Worm (Caenorhabditis elegans) whole organism, young adult: ENCODE measurements around the gene F47E1.1.

Experiments
- B0261.1 ChIP-seq: sonication (generic microtip); optimal IDR thresholded peaks from 2 replicates; lab custom pipeline; 2016; ENCODE audit warnings: mild to moderate bottlenecking, missing genetic modification characterization, moderate library complexity, missing compliant biosample characterization
- C06A6.2 ChIP-seq: fragments of 200-800 bp; sonication (Bioruptor generic); conservative IDR thresholded peaks from 2 replicates; pipeline ENCODE4 v1.3.6; 2022; ENCODE audit warnings: missing genetic modification characterization, missing compliant biosample characterization
- C17E4.6 ChIP-seq: fragments of 200-800 bp; sonication (Bioruptor generic); IDR thresholded peaks from 2 replicates; pipeline ENCODE4 v1.3.6; 2022; ENCODE audit warnings: missing genetic modification reagents, missing genetic modification characterization, missing compliant biosample characterization
- F22D6.2 ChIP-seq: sonication (generic microtip); optimal IDR thresholded peaks from 2 replicates; lab custom pipeline; 2016; ENCODE audit warnings: mild to moderate bottlenecking, missing genetic modification characterization, missing compliant biosample characterization
- F39B2.1 ChIP-seq: fragments of 200-800 bp; sonication (Bioruptor generic); IDR thresholded peaks from 2 replicates; pipeline ENCODE4 v1.3.6; 2022; ENCODE audit warnings: missing genetic modification reagents, missing genetic modification characterization, missing compliant biosample characterization
- F52B5.7 ChIP-seq: sonication (generic microtip); optimal IDR thresholded peaks from 2 replicates; lab custom pipeline; 2016; ENCODE audit warnings: mild to moderate bottlenecking, missing genetic modification characterization, missing compliant biosample characterization
- F55B11.4 ChIP-seq: sonication (generic microtip); optimal IDR thresholded peaks from 2 replicates; lab custom pipeline; 2016; ENCODE audit warnings: missing compliant biosample characterization, missing genetic modification characterization, borderline replicate concordance; ENCODE audit not compliant: insufficient read depth
- F57A8.1 ChIP-seq: fragments of 200-800 bp; sonication (Bioruptor generic); optimal IDR thresholded peaks from 2 replicates; lab custom pipeline; 2018; ENCODE audit warnings: mild to moderate bottlenecking, missing genetic modification characterization, moderate library complexity, missing compliant biosample characterization
- K11D2.4 ChIP-seq: fragments of 200-800 bp; sonication (Bioruptor generic); IDR thresholded peaks from 2 replicates; pipeline ENCODE4 v1.3.6; 2022; ENCODE audit warnings: missing genetic modification reagents, missing genetic modification characterization, missing compliant biosample characterization
- T07F8.4 ChIP-seq: sonication (generic microtip); optimal IDR thresholded peaks from 2 replicates; lab custom pipeline; 2016; ENCODE audit warnings: mild to moderate bottlenecking, missing genetic modification characterization, moderate library complexity, missing compliant biosample characterization
- Y53F4B.3 ChIP-seq: fragments of 200-800 bp; sonication (Bioruptor generic); IDR thresholded peaks from 2 replicates; pipeline ENCODE4 v1.3.6; 2022; ENCODE audit warnings: missing genetic modification reagents, missing genetic modification characterization, missing compliant biosample characterization
- Y53G8AR.9 ChIP-seq: fragments of 200-800 bp; sonication (Bioruptor generic); conservative IDR thresholded peaks from 2 replicates; pipeline ENCODE4 v1.3.6; 2022; ENCODE audit warnings: missing genetic modification reagents, missing genetic modification characterization, missing compliant biosample characterization
- Y56A3A.18 ChIP-seq: fragments of 200-800 bp; sonication (Bioruptor generic); IDR thresholded peaks from 2 replicates; pipeline ENCODE4 v1.3.6; 2022; ENCODE audit warnings: missing genetic modification reagents, missing genetic modification characterization, missing compliant biosample characterization
- Y79H2A.3 ChIP-seq: fragments of 200-800 bp; sonication (Bioruptor generic); conservative IDR thresholded peaks from 2 replicates; pipeline ENCODE4 v1.3.6; 2022; ENCODE audit warnings: missing genetic modification reagents, missing genetic modification characterization, missing compliant biosample characterization
- ZK185.1 ChIP-seq: sonication (generic microtip); optimal IDR thresholded peaks from 2 replicates; lab custom pipeline; 2016; ENCODE audit warnings: mild to moderate bottlenecking, missing genetic modification characterization, missing compliant biosample characterization; ENCODE audit not compliant: poor library complexity, severe bottlenecking
- ama-1 ChIP-seq, 3 experiments: fragments of 150-350 bp in 1 of 3; sonication (generic microtip) in 2 of 3; optimal IDR thresholded peaks; 2 replicates each; lab custom pipeline; 2014 to 2018; ENCODE audit warnings: missing biosample characterization in 2 of 3, missing genetic modification characterization in 2 of 3, missing genetic modification reagents in 2 of 3
- athp-1 ChIP-seq: sonication (generic microtip); optimal IDR thresholded peaks from 2 replicates; lab custom pipeline; 2017; ENCODE audit warnings: mild to moderate bottlenecking, missing genetic modification characterization, missing compliant biosample characterization
- bed-2 ChIP-seq: fragments of 200-800 bp; sonication (Bioruptor generic); IDR thresholded peaks from 2 replicates; pipeline ENCODE4 v1.3.6; 2022; ENCODE audit warnings: missing genetic modification reagents, missing genetic modification characterization, missing compliant biosample characterization
- ccch-3 ChIP-seq: fragments of 200-800 bp; sonication (Bioruptor generic); optimal IDR thresholded peaks from 2 replicates; lab custom pipeline; 2018; ENCODE audit warnings: mild to moderate bottlenecking, missing genetic modification characterization, missing compliant biosample characterization
- chd-7 ChIP-seq: sonication (generic microtip); optimal IDR thresholded peaks from 2 replicates; lab custom pipeline; 2016; ENCODE audit warnings: mild to moderate bottlenecking, missing genetic modification characterization, moderate library complexity, missing compliant biosample characterization
- die-1 ChIP-seq: sonication (generic microtip); optimal IDR thresholded peaks from 2 replicates; lab custom pipeline; 2016; ENCODE audit warnings: missing genotype, mild to moderate bottlenecking, missing genetic modification characterization, missing compliant biosample characterization
- dpff-1 ChIP-seq: sonication (generic microtip); optimal IDR thresholded peaks from 2 replicates; lab custom pipeline; 2017; ENCODE audit warnings: mild to moderate bottlenecking, missing genetic modification characterization, missing compliant biosample characterization
- egl-18 ChIP-seq: fragments of 200-800 bp; sonication (Bioruptor generic); IDR thresholded peaks from 2 replicates; pipeline ENCODE4 v1.3.6; 2022; ENCODE audit warnings: missing genetic modification reagents, missing genetic modification characterization, missing compliant biosample characterization
- egl-44 ChIP-seq: fragments of 200-800 bp; sonication (Bioruptor generic); IDR thresholded peaks from 2 replicates; pipeline ENCODE4 v1.3.6; 2022; ENCODE audit warnings: missing genetic modification reagents, missing genetic modification characterization, missing compliant biosample characterization
- ets-4 ChIP-seq: fragments of 200-800 bp; sonication (Bioruptor generic); optimal IDR thresholded peaks from 2 replicates; lab custom pipeline; 2018; ENCODE audit warnings: mild to moderate bottlenecking, missing genetic modification characterization, missing compliant biosample characterization
- hlh-26 ChIP-seq: fragments of 200-800 bp; sonication (Bioruptor generic); conservative IDR thresholded peaks from 2 replicates; pipeline ENCODE4 v1.3.6; 2022; ENCODE audit warnings: missing genetic modification reagents, missing genetic modification characterization, missing compliant biosample characterization
- hrde-1 ChIP-seq: sonication (generic microtip); optimal IDR thresholded peaks from 2 replicates; lab custom pipeline; 2016; ENCODE audit warnings: missing genetic modification characterization, mild to moderate bottlenecking, missing compliant biosample characterization, moderate library complexity, missing genotype, missing genetic modification reagents, borderline replicate concordance
- lag-1 ChIP-seq: fragments of 200-800 bp; sonication (Bioruptor generic); IDR thresholded peaks from 2 replicates; pipeline ENCODE4 v1.3.6; 2022; ENCODE audit warnings: missing genetic modification reagents, missing genetic modification characterization, missing compliant biosample characterization
- lin-40 ChIP-seq: sonication (generic microtip); optimal IDR thresholded peaks from 2 replicates; lab custom pipeline; 2016; ENCODE audit warnings: missing genetic modification characterization, mild to moderate bottlenecking, missing compliant biosample characterization, missing genotype, missing genetic modification reagents
- lsl-1 ChIP-seq: fragments of 200-800 bp; sonication (Bioruptor generic); optimal IDR thresholded peaks from 2 replicates; lab custom pipeline; 2018; ENCODE audit warnings: mild to moderate bottlenecking, missing genetic modification characterization, moderate library complexity, missing compliant biosample characterization
- madf-6 ChIP-seq: fragments of 200-800 bp; sonication (Bioruptor generic); IDR thresholded peaks from 2 replicates; pipeline ENCODE4 v1.3.6; 2022; ENCODE audit warnings: missing genetic modification reagents, missing genetic modification characterization, missing compliant biosample characterization
- mcd-1 ChIP-seq: fragments of 200-800 bp; sonication (Bioruptor generic); IDR thresholded peaks from 2 replicates; pipeline ENCODE4 v1.3.6; 2022; ENCODE audit warnings: missing genetic modification reagents, missing genetic modification characterization, missing compliant biosample characterization
- mes-4 ChIP-seq: sonication (generic microtip); optimal IDR thresholded peaks from 2 replicates; lab custom pipeline; 2016; ENCODE audit warnings: missing genotype, missing genetic modification characterization, missing compliant biosample characterization
- nhr-179 ChIP-seq: sonication (generic microtip); optimal IDR thresholded peaks from 2 replicates; lab custom pipeline; 2016; ENCODE audit warnings: mild to moderate bottlenecking, missing genetic modification characterization, missing compliant biosample characterization
- rec-8 ChIP-seq, 2 experiments: sonication (generic microtip); optimal IDR thresholded peaks; 2 replicates each; lab custom pipeline; 2016; ENCODE audit warnings: mild to moderate bottlenecking in 2 of 2, missing genetic modification characterization in 2 of 2, missing genetic modification reagents in 2 of 2, missing genotype in 2 of 2, missing biosample characterization in 1 of 2, missing compliant biosample characterization in 1 of 2, moderate library complexity in 1 of 2
- rpc-1 ChIP-seq, 2 experiments: fragments of 150-350 bp in 1 of 2; sonication (generic microtip) in 1 of 2; optimal IDR thresholded peaks; 2 replicates each; lab custom pipeline; 2014 to 2018; ENCODE audit warnings: missing biosample characterization in 1 of 2, missing genetic modification characterization in 1 of 2, missing genetic modification reagents in 1 of 2, missing genotype in 1 of 2
- sdz-38 ChIP-seq: sonication (generic microtip); optimal IDR thresholded peaks from 2 replicates; lab custom pipeline; 2016; ENCODE audit warnings: missing genotype, missing genetic modification characterization, missing compliant biosample characterization
- sea-2 ChIP-seq: fragments of 200-800 bp; sonication (Bioruptor generic); IDR thresholded peaks from 2 replicates; pipeline ENCODE4 v1.3.6; 2022; ENCODE audit warnings: missing genetic modification characterization, missing compliant biosample characterization
- tbp1 ChIP-seq: fragments of 200-800 bp; sonication (Bioruptor generic); optimal IDR thresholded peaks from 2 replicates; lab custom pipeline; 2018; ENCODE audit warnings: mild to moderate bottlenecking, missing genetic modification characterization, missing compliant biosample characterization
- unc-62 ChIP-seq: fragments of 150-350 bp; optimal IDR thresholded peaks from 2 replicates; lab custom pipeline; 2014; ENCODE audit warnings: missing biosample characterization, missing genetic modification reagents, missing genetic modification characterization
- zfh-2 ChIP-seq: fragments of 200-800 bp; sonication (Bioruptor generic); conservative IDR thresholded peaks from 2 replicates; pipeline ENCODE4 v1.3.6; 2022; ENCODE audit warnings: missing genetic modification reagents, missing genetic modification characterization, missing compliant biosample characterization

F47E1.1 gene

DNA sequence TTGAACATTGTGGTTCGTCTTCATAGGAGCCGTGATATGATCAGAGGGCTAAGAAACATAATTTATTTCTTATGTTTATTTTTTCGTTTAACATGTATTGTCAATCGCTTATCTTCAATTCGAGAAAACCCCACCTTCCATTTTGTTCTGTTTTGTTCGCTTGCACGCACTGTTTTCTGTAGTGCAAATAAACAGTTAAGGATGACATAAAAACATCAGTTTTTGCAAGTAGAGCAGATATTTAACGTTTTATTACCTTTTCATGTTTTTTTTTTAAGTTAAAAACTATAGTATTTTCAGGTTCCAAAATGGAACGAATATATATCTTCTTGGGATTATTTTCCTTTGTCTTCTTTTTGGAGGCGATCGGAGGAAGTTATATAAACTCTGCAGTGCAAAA lies 19.6 kb upstream of the F47E1.1 start, which contains the start of gene F47E1.2:
Gene F47E1.2, plus strand, starts transcription at position 301 of the 400 bp plus-strand sequence.
- TF ChIP-seq ccch-3 (GFP tag; lab: Kevin White, UChicago) (no peak), C06A6.2 (GFP tag; lab: Robert Waterston, UW) (no peak), ZK185.1 (tag; lab: Kevin White, UChicago) (no peak), rpc-1 (optimal IDR thresholded peaks at IDR 0.05; lab: Kevin White, UChicago) (no peak), rpc-1 (tag; optimal IDR thresholded peaks at IDR 0.05; lab: Kevin White, UChicago) (no peak), Y53F4B.3 (no peak), lsl-1 (no peak), Y56A3A.18 (no peak), sea-2 (GFP tag; lab: Robert Waterston, UW) (no peak), mcd-1 (no peak), nhr-179 (tag; lab: Kevin White, UChicago) (no peak)

DNA sequence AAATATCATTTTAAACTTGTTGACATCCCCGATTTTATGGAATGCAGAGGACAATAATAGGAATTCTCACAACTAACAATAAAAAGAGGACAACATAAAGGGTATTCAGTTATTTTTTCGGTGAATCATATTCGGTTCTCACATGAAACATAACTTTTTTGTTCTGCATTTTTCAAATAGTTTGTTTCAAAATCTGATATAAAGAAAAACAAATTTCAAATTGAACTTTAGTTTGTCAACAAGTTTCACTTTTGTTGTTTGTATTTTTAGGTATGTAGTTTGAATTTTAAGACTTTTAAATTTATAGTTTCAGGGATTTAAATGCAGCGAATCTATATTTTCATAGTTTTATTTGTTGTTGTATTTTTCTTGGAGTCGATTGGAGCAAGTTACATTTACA lies 14.5 kb upstream of the F47E1.1 start, which contains the start of gene F47E1.4:
Gene F47E1.4, plus strand, starts transcription at position 301 of the 400 bp plus-strand sequence.
- TF ChIP-seq K11D2.4 (GFP tag; lab: Robert Waterston, UW) (no peak), Y53G8AR.9 (GFP tag; lab: Robert Waterston, UW) (no peak), egl-18 (no peak), mes-4 (tag; lab: Kevin White, UChicago) (no peak), lin-40 (tag; lab: Kevin White, UChicago) (no peak), lag-1 (no peak), tbp1 (GFP tag; lab: Kevin White, UChicago) (no peak), dpff-1 (no peak), egl-44 (GFP tag; lab: Robert Waterston, UW) (no peak), C17E4.6 (GFP tag; lab: Robert Waterston, UW) (no peak), madf-6 (GFP tag; lab: Robert Waterston, UW) (no peak), chd-7 (no peak), lsl-1 (no peak), F52B5.7 (tag; lab: Kevin White, UChicago) (no peak), ZK185.1 (tag; lab: Kevin White, UChicago) (no peak), ama-1 (optimal IDR thresholded peaks at IDR 0.05; lab: Kevin White, UChicago) (no peak), ama-1 (GFP tag; optimal IDR thresholded peaks at IDR 0.05; lab: Kevin White, UChicago) (no peak), unc-62 (GFP tag; lab: Kevin White, UChicago) (no peak), F39B2.1 (GFP tag; lab: Robert Waterston, UW) (no peak)

DNA sequence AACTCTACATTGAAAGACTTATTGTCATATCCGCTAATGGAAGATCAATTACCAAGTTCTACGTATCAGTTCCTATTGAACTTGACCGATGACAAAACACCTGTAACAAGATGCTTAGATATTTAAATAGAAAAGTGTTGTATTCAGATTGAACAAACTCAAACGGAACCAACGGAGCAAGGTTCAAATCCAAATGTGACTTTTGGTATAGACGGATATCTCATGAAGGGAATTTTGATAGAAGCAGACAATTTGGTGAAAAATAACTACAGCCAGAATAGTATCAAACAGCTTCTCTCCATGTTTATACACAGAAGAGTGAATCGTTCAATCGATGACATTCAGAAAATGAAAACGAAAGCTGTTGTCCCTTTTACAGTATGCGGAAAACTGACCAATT lies 13.5 kb upstream of the F47E1.1 start:
- TF ChIP-seq B0261.1 (tag; lab: Kevin White, UChicago), result no peak
- TF ChIP-seq F55B11.4, result no peak
- no peak for TF ChIP-seq F57A8.1 (GFP tag; lab: Kevin White, UChicago)
- TF ChIP-seq bed-2 (GFP tag; lab: Robert Waterston, UW), result no peak
- no peak for TF ChIP-seq K11D2.4 (GFP tag; lab: Robert Waterston, UW)
- TF ChIP-seq zfh-2 (GFP tag; lab: Robert Waterston, UW), result no peak

DNA sequence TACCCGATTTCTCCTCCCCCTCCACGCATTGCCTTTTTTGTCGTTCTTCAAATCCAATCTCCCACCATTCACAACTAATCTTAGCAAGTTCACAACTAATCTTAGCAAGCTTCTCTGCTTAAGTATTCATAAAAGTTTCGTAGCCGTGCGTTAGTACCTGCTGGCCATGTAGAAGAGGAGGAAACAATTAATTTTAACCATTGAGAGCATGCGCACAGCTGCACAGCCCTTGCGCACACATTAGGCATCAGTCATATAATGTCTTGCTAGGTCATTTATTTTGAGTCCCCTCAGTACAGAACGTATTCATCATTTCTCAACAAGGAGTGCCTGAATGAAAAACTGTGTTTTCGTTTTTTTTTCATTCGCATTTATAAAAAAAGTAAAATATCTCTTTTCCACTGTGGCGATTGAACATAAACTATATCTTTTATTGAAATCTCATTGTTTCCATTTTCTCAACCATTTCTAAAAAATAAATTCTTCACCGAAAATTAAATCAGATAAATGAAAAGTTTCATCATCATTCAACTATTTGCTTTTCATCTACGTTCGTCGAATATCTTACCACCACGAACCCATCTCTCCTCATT lies 9.7 kb upstream of the F47E1.1 start:
- TF ChIP-seq ets-4 (GFP tag; lab: Kevin White, UChicago) (no peak), athp-1 (tag; lab: Kevin White, UChicago) (no peak), T07F8.4 (tag; lab: Kevin White, UChicago) (no peak), rec-8 (tag; optimal IDR thresholded peaks at IDR 0.05; lab: Kevin White, UChicago) (no peak), mcd-1 (no peak), die-1 (tag; lab: Kevin White, UChicago) (no peak), sdz-38 (tag; lab: Kevin White, UChicago) (no peak), Y79H2A.3 (GFP tag; lab: Robert Waterston, UW) (no peak), F22D6.2 (no peak), B0261.1 (tag; lab: Kevin White, UChicago) (no peak), mes-4 (tag; lab: Kevin White, UChicago) (no peak), ccch-3 (GFP tag; lab: Kevin White, UChicago) (no peak), hlh-26 (GFP tag; lab: Robert Waterston, UW) (no peak), hrde-1 (tag; lab: Kevin White, UChicago) (no peak)
